Fruit fly (Drosophila melanogaster): ENCODE measurements around the gene fz2.

Gene fz2

dm6 chr3L:19170426-19170825 lies 64.7 kb downstream of the fz2 start (continued):
- TF ChIP-seq CG10209 (GFP tag; optimal IDR thresholded peaks at IDR 0.05) (no peak), Trl (optimal IDR thresholded peaks at IDR 0.05) (peak; percentile 96 to 98), Trl (GFP tag; optimal IDR thresholded peaks at IDR 0.05) (peak; percentile 60), Side (GFP tag; optimal IDR thresholded peaks at IDR 0.05) (peak; percentile 34), tll (GFP tag; optimal IDR thresholded peaks at IDR 0.05) (no peak), ro (GFP tag; IDR thresholded peaks at IDR 0.05) (no peak), CG17361 (GFP tag; IDR thresholded peaks at IDR 0.05) (no peak; the same call in 2 of the 3 replicates), Ravus (GFP tag; IDR thresholded peaks at IDR 0.05) (no peak; the same call in 1 of the 2 replicates), zfh2 (GFP tag; optimal IDR thresholded peaks at IDR 0.05) (no peak), gce (GFP tag; IDR thresholded peaks at IDR 0.05) (peak; percentile 65; the same call in 2 of the 3 replicates), Six4 (GFP tag; optimal IDR thresholded peaks at IDR 0.05) (no peak), YL-1 (GFP tag; optimal IDR thresholded peaks at IDR 0.05) (no peak), Vsx1 (GFP tag; optimal IDR thresholded peaks at IDR 0.05) (no peak), tup (GFP tag; optimal IDR thresholded peaks at IDR 0.05) (no peak), Hr39 (optimal IDR thresholded peaks at IDR 0.05) (no peak), CrebB (tag; optimal IDR thresholded peaks at IDR 0.05) (peak; percentile 62), Hr3 (GFP tag; optimal IDR thresholded peaks at IDR 0.05) (no peak), CG10462 (GFP tag; optimal IDR thresholded peaks at IDR 0.05) (no peak), CG18262 (tag; optimal IDR thresholded peaks at IDR 0.05) (no peak), crp (GFP tag; optimal IDR thresholded peaks at IDR 0.05) (no peak), Chrac-16 (GFP tag; optimal IDR thresholded peaks at IDR 0.05) (no peak), Adf1 (GFP tag; IDR thresholded peaks at IDR 0.05) (peak; percentile 8; the same call in 1 of the 2 replicates), p53 (GFP tag; optimal IDR thresholded peaks at IDR 0.05) (no peak), Blimp-1 (GFP tag; optimal IDR thresholded peaks at IDR 0.05) (no peak), wdn (GFP tag; IDR thresholded peaks at IDR 0.05) (no peak; the same call in 1 of the 2 replicates), CG7745 (tag; optimal IDR thresholded peaks at IDR 0.05) (peak; percentile 42), emc (GFP tag; optimal IDR thresholded peaks at IDR 0.05) (no peak), CG7928 (GFP tag; optimal IDR thresholded peaks at IDR 0.05) (no peak), chn (GFP tag; optimal IDR thresholded peaks at IDR 0.05) (peak; percentile 66), CG4730 (GFP tag; IDR thresholded peaks at IDR 0.05) (no peak), en (GFP tag; optimal IDR thresholded peaks at IDR 0.05) (no peak), cas (GFP tag; IDR thresholded peaks at IDR 0.05) (no peak), CG15073 (GFP tag; optimal IDR thresholded peaks at IDR 0.05) (no peak), Hsf (GFP tag; optimal IDR thresholded peaks at IDR 0.05) (no peak), CG6765 (GFP tag; optimal IDR thresholded peaks at IDR 0.05) (no peak), sens-2 (GFP tag; IDR thresholded peaks at IDR 0.05) (no peak), yki (optimal IDR thresholded peaks at IDR 0.05) (peak; percentile 87), unpg (GFP tag; optimal IDR thresholded peaks at IDR 0.05) (peak; percentile 28), kah (GFP tag; optimal IDR thresholded peaks at IDR 0.05) (peak; percentile 33), Pdp1 (GFP tag; optimal IDR thresholded peaks at IDR 0.05) (peak; percentile 15 to 37), CG9727 (GFP tag; optimal IDR thresholded peaks at IDR 0.05) (no peak), Sox102F (GFP tag; optimal IDR thresholded peaks at IDR 0.05) (no peak), Fer1 (GFP tag; optimal IDR thresholded peaks at IDR 0.05) (peak; percentile 28), CG8944 (GFP tag; optimal IDR thresholded peaks at IDR 0.05) (no peak), Dp (GFP tag; optimal IDR thresholded peaks at IDR 0.05) (no peak), danr (GFP tag; IDR thresholded peaks at IDR 0.05) (no peak), TFAM (GFP tag; optimal IDR thresholded peaks at IDR 0.05) (no peak), gro (GFP tag; optimal IDR thresholded peaks at IDR 0.05) (peak; percentile 68), ind (GFP tag; optimal IDR thresholded peaks at IDR 0.05) (no peak), run (tag; optimal IDR thresholded peaks at IDR 0.05) (no peak), mam (GFP tag; optimal IDR thresholded peaks at IDR 0.05) (no peak), pum (GFP tag; optimal IDR thresholded peaks at IDR 0.05) (no peak), ato (GFP tag; IDR thresholded peaks at IDR 0.05; ENCODE audit: partially characterized antibody) (no peak)
